Fruit fly (Drosophila melanogaster): Measurements from ENCODE around the gene Uba5.

DNA sequence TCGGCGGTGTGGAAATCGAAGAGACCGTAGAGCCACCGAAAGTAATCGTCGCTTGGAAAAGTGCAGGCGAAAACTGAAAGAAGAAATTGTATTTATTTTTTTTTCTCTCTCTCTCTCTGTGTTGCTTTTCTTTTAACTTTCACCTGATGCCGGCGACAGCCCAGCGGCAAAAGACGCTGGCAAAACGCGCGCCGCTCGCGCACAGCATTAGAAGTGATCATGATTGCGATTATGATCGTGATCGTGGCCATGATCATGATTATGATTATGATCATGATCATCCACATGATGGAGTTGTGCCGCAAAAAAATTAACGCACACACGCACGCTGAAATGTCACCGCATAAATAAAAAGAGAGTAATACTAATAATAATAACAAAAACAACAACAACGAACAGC is 28.0 kb downstream of the Uba5 start:
- no peak for TF ChIP-seq pan (optimal IDR thresholded peaks at IDR 0.05)
- TF ChIP-seq fru (GFP tag; optimal IDR thresholded peaks at IDR 0.05), result no peak
- TF ChIP-seq Rel (GFP tag; optimal IDR thresholded peaks at IDR 0.05), result no peak
- no peak for TF ChIP-seq Rel (tag; optimal IDR thresholded peaks at IDR 0.05)
- TF ChIP-seq GATAd (GFP tag; optimal IDR thresholded peaks at IDR 0.05), result no peak
- no peak for TF ChIP-seq br (GFP tag; optimal IDR thresholded peaks at IDR 0.05)
- no peak for TF ChIP-seq jim (GFP tag; optimal IDR thresholded peaks at IDR 0.05)
- no peak for TF ChIP-seq woc (GFP tag; optimal IDR thresholded peaks at IDR 0.05)
